Worm (Caenorhabditis elegans) whole organism, young adult: ENCODE results near the gene his-73.

Experiments
- D2030.7 ChIP-seq: fragments of 200-800 bp; sonication (Bioruptor generic); IDR thresholded peaks from 2 replicates; pipeline ENCODE4 v1.3.6; 2022; ENCODE audit warnings: missing genetic modification reagents, missing genetic modification characterization, missing compliant biosample characterization
- Y67H2A.10 ChIP-seq: fragments of 200-800 bp; sonication (Bioruptor generic); conservative IDR thresholded peaks from 2 replicates; pipeline ENCODE4 v1.3.6; 2022; ENCODE audit warnings: missing genetic modification reagents, missing genetic modification characterization, missing compliant biosample characterization
- ama-1 ChIP-seq, 3 experiments: fragments of 150-350 bp in 1 of 3; sonication (generic microtip) in 2 of 3; optimal IDR thresholded peaks; 2 replicates each; lab custom pipeline; 2014 to 2018; ENCODE audit warnings: missing biosample characterization in 2 of 3, missing genetic modification characterization in 2 of 3, missing genetic modification reagents in 2 of 3
- gei-17 ChIP-seq: fragments of 200-800 bp; sonication (Bioruptor generic); optimal IDR thresholded peaks from 2 replicates; lab custom pipeline; 2018; ENCODE audit warnings: mild to moderate bottlenecking, missing genetic modification characterization, missing compliant biosample characterization
- lin-40 ChIP-seq: sonication (generic microtip); optimal IDR thresholded peaks from 2 replicates; lab custom pipeline; 2016; ENCODE audit warnings: missing genetic modification characterization, mild to moderate bottlenecking, missing compliant biosample characterization, missing genotype, missing genetic modification reagents
- pha-4 ChIP-seq: fragments of 150-350 bp; sonication (generic microtip); optimal IDR thresholded peaks from 2 replicates; lab custom pipeline; 2014; ENCODE audit warnings: missing biosample characterization, missing genetic modification reagents, missing genetic modification characterization
- ztf-26 ChIP-seq: sonication (generic microtip); optimal IDR thresholded peaks from 2 replicates; lab custom pipeline; 2017; ENCODE audit warnings: missing genetic modification characterization, missing compliant biosample characterization

DNA sequence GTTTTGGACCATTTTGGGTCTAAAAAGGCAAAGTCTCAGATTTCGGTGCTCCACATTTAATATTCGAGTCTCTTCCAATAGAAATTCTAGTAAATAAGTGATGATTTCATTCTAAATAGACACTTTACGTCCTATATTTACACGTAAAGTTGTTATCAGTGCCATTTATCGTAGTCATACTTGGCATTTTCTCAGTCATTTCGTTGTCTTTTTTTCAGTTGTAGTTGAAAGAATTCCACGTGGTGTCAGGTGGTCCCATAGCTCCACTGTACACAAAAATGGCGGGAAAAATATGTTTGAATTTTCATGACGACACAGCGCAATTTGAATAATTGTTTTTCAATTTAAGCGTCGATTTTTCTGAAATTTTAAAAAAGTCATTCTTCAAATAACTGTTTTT is 6.9 kb downstream of the his-73 start:
- no peak for TF ChIP-seq ztf-26 (tag; lab: Kevin White, UChicago)
- TF ChIP-seq Y67H2A.10 (GFP tag; lab: Robert Waterston, UW) = no peak
- no peak for TF ChIP-seq gei-17
- TF ChIP-seq ama-1 (optimal IDR thresholded peaks at IDR 0.05; lab: Kevin White, UChicago) = no peak
- TF ChIP-seq ama-1 (GFP tag; optimal IDR thresholded peaks at IDR 0.05; lab: Kevin White, UChicago) = no peak
- TF ChIP-seq pha-4 (tag; lab: Kevin White, UChicago) = no peak
- TF ChIP-seq lin-40 (tag; lab: Kevin White, UChicago) = no peak
- TF ChIP-seq D2030.7 (GFP tag; lab: Robert Waterston, UW) = no peak
